Fruit fly (Drosophila melanogaster): ENCODE data around the gene Seipin.

DNA sequence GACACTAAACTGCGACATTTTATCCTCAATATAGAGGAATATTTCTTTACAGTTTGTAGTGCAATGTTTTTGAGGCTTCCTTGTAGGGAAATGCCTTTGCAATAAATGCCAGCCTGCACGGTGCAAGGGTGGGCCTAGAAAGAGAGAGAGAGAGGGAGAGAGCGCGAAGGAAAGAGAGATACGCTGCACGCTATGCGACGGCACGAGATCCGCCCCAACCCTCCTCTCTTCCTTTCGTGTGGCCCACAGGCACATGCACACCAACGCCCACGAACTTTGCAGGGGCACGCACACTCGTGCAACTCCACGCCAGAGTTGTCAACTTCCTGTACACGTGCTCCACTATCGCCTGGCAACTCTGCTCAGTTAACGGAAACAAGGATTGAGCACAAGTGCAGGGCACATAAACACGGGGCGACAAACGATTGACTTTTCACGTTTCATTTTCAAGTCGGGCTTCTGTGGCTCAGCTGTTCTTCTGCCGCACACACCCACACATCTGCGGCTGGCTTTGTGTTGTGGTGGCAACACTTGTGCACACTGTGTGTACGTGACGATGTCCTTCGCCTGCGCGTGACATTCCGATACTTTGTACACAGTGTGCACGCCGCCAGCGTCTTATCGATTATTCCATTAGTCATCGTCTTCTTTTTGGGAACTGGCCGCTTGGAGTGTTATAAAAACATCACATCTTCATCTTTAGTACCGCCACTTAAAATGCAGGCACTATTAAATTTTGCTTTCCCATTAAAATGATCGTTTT is 16.5 kb downstream of the Seipin start:
- TF ChIP-seq h (optimal IDR thresholded peaks at IDR 0.05) (no peak), Myc (optimal IDR thresholded peaks at IDR 0.05) (no peak), insv (optimal IDR thresholded peaks at IDR 0.05) (no peak), Sin3A (optimal IDR thresholded peaks at IDR 0.05) (no peak)

Measured in Kc167 (cell line).